Worm (Caenorhabditis elegans) whole organism, L1 larva: ENCODE results near the gene scp-1.

Experiments
- C16A3.4 ChIP-seq: fragments of 150-350 bp; optimal IDR thresholded peaks from 2 replicates; lab custom pipeline; 2014; ENCODE audit warnings: missing biosample characterization, missing genetic modification characterization
- F16B12.6 ChIP-seq: fragments of 150-350 bp; optimal IDR thresholded peaks from 2 replicates; lab custom pipeline; 2014; ENCODE audit warnings: missing biosample characterization, missing genetic modification characterization
- aly-2 ChIP-seq: fragments of 150-350 bp; optimal IDR thresholded peaks from 2 replicates; lab custom pipeline; 2014; ENCODE audit warnings: missing biosample characterization, missing genetic modification characterization
- blmp-1 ChIP-seq: fragments of 150-350 bp; optimal IDR thresholded peaks from 2 replicates; lab custom pipeline; 2014; ENCODE audit warnings: missing biosample characterization, missing genetic modification characterization
- ceh-63 ChIP-seq: fragments of 200-800 bp; sonication (Bioruptor generic); optimal IDR thresholded peaks from 2 replicates; lab custom pipeline; 2018; ENCODE audit warnings: mild to moderate bottlenecking, missing genetic modification characterization, missing compliant biosample characterization
- ceh-8 ChIP-seq: fragments of 200-800 bp; sonication (Bioruptor generic); optimal IDR thresholded peaks from 2 replicates; lab custom pipeline; 2018; ENCODE audit warnings: mild to moderate bottlenecking, missing genetic modification characterization, moderate library complexity, missing compliant biosample characterization
- ceh-88 ChIP-seq: fragments of 200-800 bp; sonication (Bioruptor generic); IDR thresholded peaks from 2 replicates; pipeline ENCODE4 v1.3.6; 2022; ENCODE audit warnings: missing genetic modification characterization, missing compliant biosample characterization
- ces-1 ChIP-seq: fragments of 150-350 bp; optimal IDR thresholded peaks from 2 replicates; lab custom pipeline; 2014; ENCODE audit warnings: missing biosample characterization, missing genetic modification reagents, missing genetic modification characterization
- dpl-1 ChIP-seq, 3 experiments: fragments of 150-350 bp in 2 of 3; sonication (generic microtip) in 1 of 3; optimal IDR thresholded peaks; 2 replicates each; lab custom pipeline; 2014 to 2017; ENCODE audit warnings: missing biosample characterization in 3 of 3, missing genetic modification characterization in 3 of 3, missing genetic modification reagents in 3 of 3
- dsc-1 ChIP-seq: sonication (generic microtip); optimal IDR thresholded peaks from 2 replicates; lab custom pipeline; 2016; ENCODE audit warnings: mild to moderate bottlenecking, missing genetic modification characterization, missing compliant biosample characterization
- efl-1 ChIP-seq, 4 experiments: fragments of 150-350 bp; optimal IDR thresholded peaks in 3 of 4; peaks in 1 of 4; 1 replicate in 1 of 4; 2 replicates in 3 of 4; lab custom pipeline; 2014; ENCODE audit warnings: missing biosample characterization in 2 of 4, missing genetic modification characterization in 2 of 4, missing genetic modification reagents in 2 of 4
- egl-27 ChIP-seq, 2 experiments: fragments of 150-350 bp in 1 of 2; sonication (generic microtip); optimal IDR thresholded peaks; 3 replicates each; lab custom pipeline; 2017 to 2018; ENCODE audit warnings: missing biosample characterization in 2 of 2, missing genetic modification characterization in 2 of 2, missing genetic modification reagents in 2 of 2
- elt-2 ChIP-seq: sonication (generic microtip); optimal IDR thresholded peaks from 2 replicates; lab custom pipeline; 2016; ENCODE audit warnings: missing genetic modification characterization, mild to moderate bottlenecking, inconsistent platforms, missing compliant biosample characterization, missing genetic modification reagents
- fkh-8 ChIP-seq: sonication (generic microtip); optimal IDR thresholded peaks from 2 replicates; lab custom pipeline; 2016; ENCODE audit warnings: mild to moderate bottlenecking, missing genetic modification characterization, missing compliant biosample characterization
- fos-1 ChIP-seq: fragments of 150-350 bp; optimal IDR thresholded peaks from 2 replicates; lab custom pipeline; 2014; ENCODE audit warnings: missing biosample characterization, missing genetic modification characterization
- hlh-4 ChIP-seq: sonication (generic microtip); optimal IDR thresholded peaks from 2 replicates; lab custom pipeline; 2016; ENCODE audit warnings: mild to moderate bottlenecking, missing genetic modification characterization, missing compliant biosample characterization
- hpl-2 ChIP-seq: fragments of 150-350 bp; optimal IDR thresholded peaks from 2 replicates; lab custom pipeline; 2014; ENCODE audit warnings: missing biosample characterization, missing genetic modification reagents, missing genetic modification characterization
- jun-1 ChIP-seq: fragments of 150-350 bp; optimal IDR thresholded peaks from 2 replicates; lab custom pipeline; 2014; ENCODE audit warnings: missing biosample characterization, missing genetic modification reagents, missing genetic modification characterization
- lin-13 ChIP-seq: fragments of 150-350 bp; optimal IDR thresholded peaks from 2 replicates; lab custom pipeline; 2014; ENCODE audit warnings: missing biosample characterization, missing genetic modification reagents, missing genetic modification characterization
- lin-14 ChIP-seq: fragments of 200-800 bp; sonication (Bioruptor generic); optimal IDR thresholded peaks from 2 replicates; lab custom pipeline; 2018; ENCODE audit warnings: mild to moderate bottlenecking, missing genetic modification characterization, moderate library complexity, missing compliant biosample characterization
- lin-15B ChIP-seq: fragments of 150-350 bp; sonication (generic microtip); optimal IDR thresholded peaks from 3 replicates; lab custom pipeline; 2014; ENCODE audit warnings: missing biosample characterization, missing genetic modification characterization
- lsy-2 ChIP-seq, 2 experiments: fragments of 150-350 bp; optimal IDR thresholded peaks; 2 replicates each; lab custom pipeline; 2014; ENCODE audit warnings: missing biosample characterization in 2 of 2, missing genetic modification characterization in 2 of 2
- mab-9 ChIP-seq: fragments of 200-800 bp; sonication (Bioruptor generic); IDR thresholded peaks from 2 replicates; pipeline ENCODE4 v1.3.6; 2022; ENCODE audit warnings: missing genetic modification reagents, missing genetic modification characterization, missing compliant biosample characterization
- mef-2 ChIP-seq: fragments of 150-350 bp; optimal IDR thresholded peaks from 2 replicates; lab custom pipeline; 2014; ENCODE audit warnings: missing biosample characterization, missing genetic modification characterization
- nhr-12 ChIP-seq: sonication (generic microtip); optimal IDR thresholded peaks from 2 replicates; lab custom pipeline; 2017; ENCODE audit warnings: missing biosample characterization, missing genetic modification characterization
- nhr-19 ChIP-seq: fragments of 200-800 bp; sonication (Bioruptor generic); conservative IDR thresholded peaks from 2 replicates; pipeline ENCODE4 v1.3.6; 2022; ENCODE audit warnings: missing genetic modification characterization, missing compliant biosample characterization
- nhr-20 ChIP-seq: sonication (generic microtip); optimal IDR thresholded peaks from 2 replicates; lab custom pipeline; 2016; ENCODE audit warnings: mild to moderate bottlenecking, missing genetic modification characterization, missing compliant biosample characterization
- nhr-237 ChIP-seq: fragments of 150-350 bp; optimal IDR thresholded peaks from 2 replicates; lab custom pipeline; 2014; ENCODE audit warnings: missing biosample characterization, missing genetic modification characterization
- nhr-28 ChIP-seq: fragments of 150-350 bp; optimal IDR thresholded peaks from 2 replicates; lab custom pipeline; 2014; ENCODE audit warnings: missing biosample characterization, missing genetic modification characterization
- nhr-71 ChIP-seq: sonication (generic microtip); optimal IDR thresholded peaks from 2 replicates; lab custom pipeline; 2016; ENCODE audit warnings: mild to moderate bottlenecking, missing genetic modification characterization, moderate library complexity, missing compliant biosample characterization
- nhr-76 ChIP-seq: sonication (generic microtip); optimal IDR thresholded peaks from 2 replicates; lab custom pipeline; 2017; ENCODE audit warnings: missing biosample characterization, missing genetic modification characterization
- nhr-77 ChIP-seq: fragments of 150-350 bp; optimal IDR thresholded peaks from 2 replicates; lab custom pipeline; 2014; ENCODE audit warnings: missing biosample characterization, missing genetic modification characterization
- nhr-90 ChIP-seq: sonication (generic microtip); optimal IDR thresholded peaks from 2 replicates; lab custom pipeline; 2016; ENCODE audit warnings: mild to moderate bottlenecking, missing genetic modification characterization, missing compliant biosample characterization; ENCODE audit not compliant: poor library complexity
- pax-3 ChIP-seq: fragments of 200-800 bp; sonication (Bioruptor generic); optimal IDR thresholded peaks from 2 replicates; lab custom pipeline; 2018; ENCODE audit warnings: mild to moderate bottlenecking, missing genetic modification characterization, moderate library complexity, missing compliant biosample characterization
- pqm-1 ChIP-seq: sonication (generic microtip); optimal IDR thresholded peaks from 3 replicates; lab custom pipeline; 2017; ENCODE audit warnings: missing biosample characterization, missing genetic modification characterization
- rnt-1 ChIP-seq: sonication (generic microtip); optimal IDR thresholded peaks from 2 replicates; lab custom pipeline; 2016; ENCODE audit warnings: mild to moderate bottlenecking, missing genetic modification characterization, moderate library complexity, missing compliant biosample characterization
- skn-1 ChIP-seq: fragments of 150-350 bp; optimal IDR thresholded peaks from 2 replicates; lab custom pipeline; 2014; ENCODE audit warnings: missing biosample characterization, missing genetic modification characterization
- snpc-4 ChIP-seq: fragments of 150-350 bp; optimal IDR thresholded peaks from 2 replicates; lab custom pipeline; 2014; ENCODE audit warnings: missing biosample characterization, missing genetic modification characterization
- snu-23 ChIP-seq: sonication (generic microtip); optimal IDR thresholded peaks from 2 replicates; lab custom pipeline; 2016; ENCODE audit warnings: missing genetic modification characterization, missing compliant biosample characterization
- sox-4 ChIP-seq: sonication (generic microtip); optimal IDR thresholded peaks from 2 replicates; lab custom pipeline; 2016; ENCODE audit warnings: missing genetic modification characterization, missing compliant biosample characterization
- sup-37 ChIP-seq: fragments of 200-800 bp; sonication (Bioruptor generic); optimal IDR thresholded peaks from 2 replicates; lab custom pipeline; 2018; ENCODE audit warnings: mild to moderate bottlenecking, missing genetic modification characterization, missing compliant biosample characterization
- tlp-1 ChIP-seq: fragments of 150-350 bp; optimal IDR thresholded peaks from 2 replicates; lab custom pipeline; 2014; ENCODE audit warnings: missing biosample characterization, missing genetic modification characterization
- unc-30 ChIP-seq: sonication (generic microtip); optimal IDR thresholded peaks from 2 replicates; lab custom pipeline; 2017; ENCODE audit warnings: missing biosample characterization, missing genetic modification characterization

scp-1 gene

ce11 chrII:9291632-9292031 lies 42.2 kb upstream of the scp-1 start, which contains the start of gene acs-7 (continued):
- TF ChIP-seq blmp-1 = peak; percentile 8
- no peak for TF ChIP-seq unc-30 (tag; lab: Kevin White, UChicago)
- no peak for TF ChIP-seq nhr-12
- TF ChIP-seq aly-2 = no peak
- TF ChIP-seq hpl-2 (GFP tag; lab: Kevin White, UChicago) = no peak
- TF ChIP-seq lin-15B = no peak
- TF ChIP-seq rnt-1 (tag; lab: Kevin White, UChicago) = no peak
- TF ChIP-seq nhr-19 (GFP tag; lab: Robert Waterston, UW) = no peak
- no peak for TF ChIP-seq hlh-4 (tag; lab: Kevin White, UChicago)
- TF ChIP-seq mef-2 (tag; lab: Kevin White, UChicago) = no peak
- no peak for TF ChIP-seq mab-9
- no peak for TF ChIP-seq nhr-77 (tag; lab: Kevin White, UChicago)
- TF ChIP-seq pqm-1 (tag; lab: Kevin White, UChicago) = peak; percentile 64
- TF ChIP-seq tlp-1 (tag; lab: Kevin White, UChicago) = no peak
- no peak for TF ChIP-seq efl-1 (optimal IDR thresholded peaks at IDR 0.05; lab: Kevin White, UChicago)
- no peak for TF ChIP-seq efl-1 (GFP tag; optimal IDR thresholded peaks at IDR 0.05 in 1 of 2; lab: Kevin White, UChicago)
- TF ChIP-seq nhr-20 (tag; lab: Kevin White, UChicago) = peak; percentile 42
- no peak for TF ChIP-seq egl-27 (tag; optimal IDR thresholded peaks at IDR 0.05; lab: Kevin White, UChicago)
- no peak for TF ChIP-seq lin-13 (GFP tag; lab: Kevin White, UChicago)
- TF ChIP-seq dsc-1 (tag; lab: Kevin White, UChicago) = no peak
- peak; percentile 41 for TF ChIP-seq lin-14 (GFP tag; lab: Kevin White, UChicago)
- TF ChIP-seq sox-4 (tag; lab: Kevin White, UChicago) = no peak
- no peak for TF ChIP-seq fkh-8 (tag; lab: Kevin White, UChicago)
- TF ChIP-seq sup-37 (GFP tag; lab: Kevin White, UChicago) = no peak
- TF ChIP-seq snpc-4 (tag; lab: Kevin White, UChicago) = no peak
- TF ChIP-seq, all 84 proteins: peak for 8

- no peak for TF ChIP-seq efl-1 (optimal IDR thresholded peaks at IDR 0.05; lab: Kevin White, UChicago)
- peak in 1 of 2 experiments; percentile 84 for TF ChIP-seq efl-1 (GFP tag; optimal IDR thresholded peaks at IDR 0.05 in 1 of 2; lab: Kevin White, UChicago)
- TF ChIP-seq nhr-237 = no peak
- peak; percentile 66 for TF ChIP-seq blmp-1
- TF ChIP-seq sox-4 (tag; lab: Kevin White, UChicago) = no peak
Observed at ce11 chrII:9295678-9296077, 38.1 kb upstream of the scp-1 start, which contains the start of gene C01G6.9. Gene C01G6.9, minus strand, starts transcription at chrII:9295818.

- no peak for TF ChIP-seq F16B12.6 (tag; lab: Kevin White, UChicago)
- peak; percentile 52 for TF ChIP-seq lin-14 (GFP tag; lab: Kevin White, UChicago)
- TF ChIP-seq dsc-1 (tag; lab: Kevin White, UChicago) = peak; percentile 5
- TF ChIP-seq lsy-2 (tag; optimal IDR thresholded peaks at IDR 0.05; lab: Kevin White, UChicago) = peak in 1 of 2 experiments; percentile 23
- TF ChIP-seq nhr-71 (tag; lab: Kevin White, UChicago) = peak; percentile 38
- 0 out of 2 replicates have a peak, but pooled peaks have one; percentile 46 for TF ChIP-seq mab-9
- peak; percentile 3 for TF ChIP-seq snu-23 (GFP tag; lab: Kevin White, UChicago)
- TF ChIP-seq ceh-8 = no peak
- TF ChIP-seq rnt-1 (tag; lab: Kevin White, UChicago) = peak; percentile 69
- no peak for TF ChIP-seq pax-3 (tag; lab: Kevin White, UChicago)
- TF ChIP-seq, all 84 proteins: peak for 7
Observed at ce11 chrII:9299679-9300078, 34.1 kb upstream of the scp-1 start.

- TF ChIP-seq ces-1 (no peak), egl-27 (tag; optimal IDR thresholded peaks at IDR 0.05; lab: Kevin White, UChicago) (no peak), C16A3.4 (tag; lab: Kevin White, UChicago) (no peak), nhr-237 (no peak), nhr-28 (no peak), pqm-1 (tag; lab: Kevin White, UChicago) (peak; percentile 3), nhr-76 (tag; lab: Kevin White, UChicago) (no peak), nhr-20 (tag; lab: Kevin White, UChicago) (peak; percentile 12), jun-1 (tag; lab: Kevin White, UChicago) (no peak), ceh-88 (GFP tag; lab: Robert Waterston, UW) (no peak), pax-3 (tag; lab: Kevin White, UChicago) (no peak), nhr-90 (tag; lab: Kevin White, UChicago) (peak; percentile 13), elt-2 (peak; percentile 83), dpl-1 (GFP tag; optimal IDR thresholded peaks at IDR 0.05; lab: Kevin White, UChicago) (no peak), ceh-63 (no peak), lin-14 (GFP tag; lab: Kevin White, UChicago) (peak; percentile 27), skn-1 (tag; lab: Kevin White, UChicago) (no peak), fos-1 (no peak)
Observed at ce11 chrII:9301065-9301464, 32.7 kb upstream of the scp-1 start.
